Worm (Caenorhabditis elegans) whole organism, mixed stage, embryonic: ENCODE results near the gene F58A6.2.
A peak's percentile ranks its signal among the peaks of the same experiment; 100 is the strongest.

Source experiments
- M03D4.4 ChIP-seq: sonication (generic microtip); optimal IDR thresholded peaks from 2 replicates; lab custom pipeline; 2017; ENCODE audit warnings: mild to moderate bottlenecking, missing genetic modification characterization, missing compliant biosample characterization
- bed-3 ChIP-seq: fragments of 200-800 bp; sonication (Bioruptor generic); optimal IDR thresholded peaks from 3 replicates; lab custom pipeline; 2018; ENCODE audit warnings: mild to moderate bottlenecking, missing genetic modification characterization, moderate library complexity, missing compliant biosample characterization
- blmp-1 ChIP-seq: fragments of 150-350 bp; optimal IDR thresholded peaks from 2 replicates; lab custom pipeline; 2014; ENCODE audit warnings: missing biosample characterization, missing genetic modification characterization
- ceh-39 ChIP-seq: fragments of 150-350 bp; optimal IDR thresholded peaks from 2 replicates; lab custom pipeline; 2014; ENCODE audit warnings: missing biosample characterization, missing genetic modification characterization
- ces-1 ChIP-seq: fragments of 150-350 bp; optimal IDR thresholded peaks from 2 replicates; lab custom pipeline; 2014; ENCODE audit warnings: missing biosample characterization, missing genetic modification reagents, missing genetic modification characterization
- drap-1 ChIP-seq: fragments of 200-800 bp; sonication (Bioruptor generic); optimal IDR thresholded peaks from 3 replicates; lab custom pipeline; 2018; ENCODE audit warnings: mild to moderate bottlenecking, missing genetic modification characterization, missing compliant biosample characterization
- elt-1 ChIP-seq: sonication (generic microtip); optimal IDR thresholded peaks from 2 replicates; lab custom pipeline; 2017; ENCODE audit warnings: missing genetic modification characterization, mild to moderate bottlenecking, missing compliant biosample characterization, antibody characterized with exemption, moderate library complexity, borderline replicate concordance; ENCODE audit not compliant: insufficient read depth
- elt-3 ChIP-seq: fragments of 150-350 bp; optimal IDR thresholded peaks from 2 replicates; lab custom pipeline; 2014; ENCODE audit warnings: missing biosample characterization, missing genetic modification characterization
- flh-1 ChIP-seq: fragments of 200-800 bp; sonication (Bioruptor generic); optimal IDR thresholded peaks from 2 replicates; lab custom pipeline; 2018; ENCODE audit warnings: mild to moderate bottlenecking, missing genetic modification characterization, moderate library complexity, missing compliant biosample characterization
- ham-2 ChIP-seq: fragments of 200-800 bp; sonication (Bioruptor generic); optimal IDR thresholded peaks from 2 replicates; lab custom pipeline; 2018; ENCODE audit warnings: mild to moderate bottlenecking, missing genetic modification characterization, missing compliant biosample characterization
- hlh-1 ChIP-seq: fragments of 150-350 bp; optimal IDR thresholded peaks from 2 replicates; lab custom pipeline; 2014; ENCODE audit warnings: missing biosample characterization, missing genetic modification reagents, missing genetic modification characterization
- lin-13 ChIP-seq: fragments of 150-350 bp; optimal IDR thresholded peaks from 2 replicates; lab custom pipeline; 2014; ENCODE audit warnings: missing biosample characterization, missing genetic modification characterization
- lin-32 ChIP-seq: fragments of 200-800 bp; sonication (Bioruptor generic); optimal IDR thresholded peaks from 2 replicates; lab custom pipeline; 2018; ENCODE audit warnings: mild to moderate bottlenecking, missing genetic modification characterization, missing compliant biosample characterization
- lsy-2 ChIP-seq: fragments of 150-350 bp; optimal IDR thresholded peaks from 2 replicates; lab custom pipeline; 2014; ENCODE audit warnings: missing biosample characterization, missing genetic modification characterization
- mab-5 ChIP-seq: fragments of 150-350 bp; optimal IDR thresholded peaks from 2 replicates; lab custom pipeline; 2014; ENCODE audit warnings: missing biosample characterization, missing genetic modification characterization
- mep-1 ChIP-seq: fragments of 150-350 bp; optimal IDR thresholded peaks from 2 replicates; lab custom pipeline; 2017; ENCODE audit warnings: missing biosample characterization, missing genetic modification reagents, missing genetic modification characterization, inconsistent platforms
- mls-2 ChIP-seq: sonication (generic microtip); optimal IDR thresholded peaks from 2 replicates; lab custom pipeline; 2016; ENCODE audit warnings: mild to moderate bottlenecking, missing genetic modification characterization, moderate library complexity, missing compliant biosample characterization
- nhr-12 ChIP-seq: fragments of 150-350 bp; optimal IDR thresholded peaks from 2 replicates; lab custom pipeline; 2014; ENCODE audit warnings: missing biosample characterization, missing genetic modification characterization
- nhr-2 ChIP-seq: fragments of 150-350 bp; optimal IDR thresholded peaks from 2 replicates; lab custom pipeline; 2014; ENCODE audit warnings: missing biosample characterization, missing genetic modification characterization
- nhr-237 ChIP-seq: fragments of 150-350 bp; optimal IDR thresholded peaks from 2 replicates; lab custom pipeline; 2014; ENCODE audit warnings: missing biosample characterization, missing genetic modification characterization
- nhr-28 ChIP-seq: fragments of 150-350 bp; optimal IDR thresholded peaks from 2 replicates; lab custom pipeline; 2014; ENCODE audit warnings: missing biosample characterization, missing genetic modification characterization
- nhr-76 ChIP-seq: sonication (generic microtip); optimal IDR thresholded peaks from 2 replicates; lab custom pipeline; 2017; ENCODE audit warnings: missing biosample characterization, missing genetic modification characterization
- pha-4 ChIP-seq: fragments of 150-350 bp; optimal IDR thresholded peaks from 2 replicates; lab custom pipeline; 2018; ENCODE audit warnings: missing biosample characterization, missing genetic modification reagents, missing genetic modification characterization
- sem-2 ChIP-seq: fragments of 200-800 bp; sonication (Bioruptor generic); optimal IDR thresholded peaks from 2 replicates; lab custom pipeline; 2018; ENCODE audit warnings: mild to moderate bottlenecking, missing genetic modification characterization, missing compliant biosample characterization
- snpc-4 ChIP-seq: fragments of 150-350 bp; optimal IDR thresholded peaks from 2 replicates; lab custom pipeline; 2014; ENCODE audit warnings: missing biosample characterization, missing genetic modification characterization
- sptf-1 ChIP-seq: sonication (generic microtip); optimal IDR thresholded peaks from 2 replicates; lab custom pipeline; 2017; ENCODE audit warnings: mild to moderate bottlenecking, missing genetic modification characterization, moderate library complexity, missing compliant biosample characterization
- tbx-8 ChIP-seq: fragments of 200-800 bp; sonication (Bioruptor generic); optimal IDR thresholded peaks from 2 replicates; lab custom pipeline; 2018; ENCODE audit warnings: mild to moderate bottlenecking, missing genetic modification characterization, moderate library complexity, missing compliant biosample characterization
- unc-120 ChIP-seq: sonication (generic microtip); optimal IDR thresholded peaks from 2 replicates; lab custom pipeline; 2017; ENCODE audit warnings: missing genetic modification characterization, missing compliant biosample characterization; ENCODE audit not compliant: poor library complexity, severe bottlenecking
- unc-39 ChIP-seq: fragments of 150-350 bp; optimal IDR thresholded peaks from 2 replicates; lab custom pipeline; 2014; ENCODE audit warnings: missing biosample characterization, missing genetic modification characterization
- unc-62 ChIP-seq: fragments of 150-350 bp; optimal IDR thresholded peaks from 2 replicates; lab custom pipeline; 2014; ENCODE audit warnings: missing biosample characterization, missing genetic modification reagents, missing genetic modification characterization
- zip-8 ChIP-seq: fragments of 150-350 bp; optimal IDR thresholded peaks from 2 replicates; lab custom pipeline; 2014; ENCODE audit warnings: missing biosample characterization, missing genetic modification characterization
- ztf-11 ChIP-seq: fragments of 150-350 bp; optimal IDR thresholded peaks from 2 replicates; lab custom pipeline; 2014; ENCODE audit warnings: missing biosample characterization, missing genetic modification characterization

Gene F58A6.2

ce11 chrII:5181497-5181896, 45.0 kb downstream of the F58A6.2 start (continued):
- no peak for TF ChIP-seq nhr-237 (tag; lab: Kevin White, UChicago)
- TF ChIP-seq ceh-39: no peak
- no peak for TF ChIP-seq sem-2 (GFP tag; lab: Kevin White, UChicago)
- TF ChIP-seq lin-32 (GFP tag; lab: Kevin White, UChicago): no peak

- TF ChIP-seq unc-62 (GFP tag; lab: Kevin White, UChicago) (peak; percentile 52), hlh-1 (tag; lab: Kevin White, UChicago) (peak; percentile 90), unc-39 (no peak)
- TF ChIP-seq, all 35 proteins: peak for 2
These were observed 45.9 kb downstream of the F58A6.2 start for ce11 chrII:5182451-5182850.

ce11 chrII:5183207-5183606, 46.7 kb downstream of the F58A6.2 start:
- TF ChIP-seq nhr-12: no peak
- no peak for TF ChIP-seq ztf-11 (tag; lab: Kevin White, UChicago)
- TF ChIP-seq flh-1 (GFP tag; lab: Kevin White, UChicago): no peak
- no peak for TF ChIP-seq bed-3 (GFP tag; lab: Kevin White, UChicago)
- TF ChIP-seq tbx-8 (GFP tag; lab: Kevin White, UChicago): no peak
- TF ChIP-seq sptf-1 (tag; lab: Kevin White, UChicago): no peak
- no peak for TF ChIP-seq ham-2 (GFP tag; lab: Kevin White, UChicago)
- TF ChIP-seq blmp-1 (tag; lab: Kevin White, UChicago): no peak
- no peak for TF ChIP-seq zip-8
- TF ChIP-seq mab-5 (tag; lab: Kevin White, UChicago): no peak
- TF ChIP-seq elt-1: no peak
- no peak for TF ChIP-seq snpc-4 (tag; lab: Kevin White, UChicago)
- no peak for TF ChIP-seq M03D4.4 (tag; lab: Kevin White, UChicago)
- no peak for TF ChIP-seq lsy-2
- no peak for TF ChIP-seq ceh-39
- no peak for TF ChIP-seq drap-1 (GFP tag; lab: Kevin White, UChicago)
- no peak for TF ChIP-seq lin-32 (GFP tag; lab: Kevin White, UChicago)
- TF ChIP-seq nhr-237 (tag; lab: Kevin White, UChicago): no peak
- no peak for TF ChIP-seq hlh-1 (tag; lab: Kevin White, UChicago)
- no peak for TF ChIP-seq unc-120 (tag; lab: Kevin White, UChicago)

DNA sequence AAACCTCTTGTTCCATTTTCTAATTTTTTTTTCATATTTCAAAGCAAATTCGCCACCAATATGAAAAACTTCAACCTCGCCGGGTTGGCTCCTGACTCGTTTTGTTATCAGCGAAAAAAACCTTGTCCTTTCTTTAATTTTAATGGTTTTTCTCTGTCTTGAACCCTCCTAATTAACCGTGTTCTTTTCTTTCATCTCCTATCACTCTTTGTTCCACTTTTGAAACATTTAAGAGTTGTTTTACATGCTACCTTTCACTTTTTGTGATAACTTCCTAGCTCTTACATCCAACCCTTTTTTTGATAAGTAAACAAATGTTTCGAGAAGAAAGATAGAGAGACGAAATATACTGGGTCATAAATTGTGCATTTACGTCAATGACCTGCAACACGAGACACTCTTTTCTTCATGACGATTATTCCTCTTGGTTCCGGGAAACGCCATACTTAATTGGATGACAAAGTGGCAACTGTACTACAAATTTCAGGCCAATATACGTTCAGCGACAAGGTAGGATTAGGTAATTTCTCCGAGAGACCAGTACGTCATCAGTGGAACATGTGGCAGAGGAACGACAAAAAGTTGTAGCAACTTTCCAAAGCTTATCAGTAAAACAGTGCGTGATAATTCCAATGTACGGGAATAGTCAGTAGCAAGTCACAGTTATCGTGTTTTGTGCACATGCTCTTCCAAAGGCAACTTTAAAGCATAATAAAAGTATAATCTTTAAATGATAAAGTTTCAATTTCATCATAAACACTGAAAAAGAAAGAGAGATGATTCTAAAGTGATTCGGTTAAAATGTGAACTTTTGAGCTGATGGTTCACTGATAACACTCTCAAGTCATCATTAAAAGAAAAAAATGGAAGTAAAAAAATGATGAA, 48.4 kb downstream of the F58A6.2 start:
- TF ChIP-seq mls-2 (no peak), nhr-2 (tag; lab: Kevin White, UChicago) (no peak), snpc-4 (tag; lab: Kevin White, UChicago) (no peak), nhr-12 (no peak), mep-1 (tag; lab: Kevin White, UChicago) (no peak)

ce11 chrII:5185955-5186539, 49.5 kb downstream of the F58A6.2 start:
- TF ChIP-seq hlh-1 (tag; lab: Kevin White, UChicago) (no peak), ham-2 (GFP tag; lab: Kevin White, UChicago) (no peak), tbx-8 (GFP tag; lab: Kevin White, UChicago) (no peak), ces-1 (GFP tag; lab: Kevin White, UChicago) (no peak), nhr-237 (tag; lab: Kevin White, UChicago) (no peak), mls-2 (no peak), ceh-39 (no peak)

DNA sequence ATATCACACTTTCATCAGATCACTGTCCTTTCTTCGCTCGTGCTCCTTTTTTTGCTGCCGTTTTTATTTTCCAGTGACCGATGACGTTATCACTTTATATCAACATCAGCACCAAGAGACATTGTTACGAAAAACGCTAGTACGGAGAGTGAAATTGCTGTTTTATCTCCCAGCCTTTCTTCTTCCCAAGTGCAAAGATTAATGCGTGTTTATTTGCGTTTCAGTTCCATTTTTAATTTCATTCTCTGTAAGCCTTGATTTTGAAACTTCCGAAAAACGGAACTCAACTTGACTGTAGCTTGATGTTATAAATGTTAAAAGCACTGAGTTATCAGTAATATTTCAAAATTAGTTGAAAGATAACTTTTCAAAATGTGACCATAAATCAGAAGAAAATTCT, 50.4 kb downstream of the F58A6.2 start:
- TF ChIP-seq zip-8: no peak
- TF ChIP-seq ztf-11 (tag; lab: Kevin White, UChicago): no peak
- TF ChIP-seq mls-2: no peak
- no peak for TF ChIP-seq unc-62 (GFP tag; lab: Kevin White, UChicago)
- no peak for TF ChIP-seq bed-3 (GFP tag; lab: Kevin White, UChicago)
- no peak for TF ChIP-seq ces-1 (GFP tag; lab: Kevin White, UChicago)
- TF ChIP-seq tbx-8 (GFP tag; lab: Kevin White, UChicago): no peak
- no peak for TF ChIP-seq flh-1 (GFP tag; lab: Kevin White, UChicago)
- TF ChIP-seq drap-1 (GFP tag; lab: Kevin White, UChicago): no peak
- TF ChIP-seq mep-1 (tag; lab: Kevin White, UChicago): no peak
- no peak for TF ChIP-seq pha-4 (tag; lab: Kevin White, UChicago)
- TF ChIP-seq nhr-28 (tag; lab: Kevin White, UChicago): no peak
- TF ChIP-seq nhr-76 (tag; lab: Kevin White, UChicago): no peak
- no peak for TF ChIP-seq lsy-2
- TF ChIP-seq nhr-237 (tag; lab: Kevin White, UChicago): no peak
- TF ChIP-seq elt-1: no peak
- no peak for TF ChIP-seq lin-13 (tag; lab: Kevin White, UChicago)
- TF ChIP-seq unc-120 (tag; lab: Kevin White, UChicago): no peak
- TF ChIP-seq elt-3 (tag; lab: Kevin White, UChicago): no peak
- no peak for TF ChIP-seq mab-5 (tag; lab: Kevin White, UChicago)
- TF ChIP-seq, all 35 proteins: peak for 0
